Fruit fly (Drosophila melanogaster): ENCODE results near the gene Rsbp15.

Rsbp15 gene

DNA sequence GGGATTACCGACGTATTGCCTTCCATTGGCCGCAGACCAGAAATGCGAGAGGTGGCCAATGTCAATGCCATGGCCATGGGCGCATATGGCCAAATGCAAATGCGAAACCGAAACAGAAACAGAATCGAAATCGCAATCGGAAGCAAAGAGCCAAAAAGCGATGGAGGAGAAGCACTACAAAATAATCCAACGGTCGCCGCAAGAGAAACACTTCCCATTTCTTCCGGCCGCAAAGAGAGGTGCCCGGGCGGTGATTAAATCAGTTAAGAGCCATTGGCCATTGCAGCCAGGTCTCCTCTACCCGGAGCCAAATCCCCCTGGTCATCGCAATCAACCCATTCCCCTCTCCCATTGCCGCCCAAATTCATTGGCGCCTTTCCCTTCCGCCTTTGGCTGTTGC, 8.0 kb upstream of the Rsbp15 start, which contains the start of gene CG14742:
CG14742 (plus strand) TSS at position 301 of the 400 bp plus-strand sequence.
- TF ChIP-seq CG14711 (tag; optimal IDR thresholded peaks at IDR 0.05) (no peak), CG12768 (GFP tag; optimal IDR thresholded peaks at IDR 0.05) (no peak), CG11617 (GFP tag; optimal IDR thresholded peaks at IDR 0.05) (peak; percentile 20)

DNA sequence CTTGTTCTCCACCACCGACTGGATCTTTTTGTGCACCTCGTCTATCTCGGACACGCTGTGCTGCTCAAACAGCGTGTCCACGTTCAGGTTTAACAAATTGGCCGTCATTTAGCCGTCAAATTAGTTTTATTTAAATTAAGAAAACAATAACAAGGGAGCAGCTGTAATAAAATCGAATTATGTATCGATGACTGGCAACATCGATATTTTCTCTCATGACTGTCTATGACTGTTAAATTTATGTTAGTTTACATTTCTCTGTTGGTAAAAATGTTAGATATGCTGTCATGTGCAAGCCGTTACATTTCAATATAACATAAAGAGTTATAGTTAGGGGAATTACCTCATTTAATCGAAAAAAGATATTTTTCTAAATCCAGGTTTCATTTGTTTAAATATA, 2.7 kb upstream of the Rsbp15 start, which contains the start of gene Cog1:
Cog1 (minus strand) TSS at position 190 of the 400 bp plus-strand sequence.
- TF ChIP-seq kay (GFP tag; ENCODE audit: borderline replicate concordance) (peak; percentile 71), Clk (GFP tag; optimal IDR thresholded peaks at IDR 0.05) (no peak)

DNA sequence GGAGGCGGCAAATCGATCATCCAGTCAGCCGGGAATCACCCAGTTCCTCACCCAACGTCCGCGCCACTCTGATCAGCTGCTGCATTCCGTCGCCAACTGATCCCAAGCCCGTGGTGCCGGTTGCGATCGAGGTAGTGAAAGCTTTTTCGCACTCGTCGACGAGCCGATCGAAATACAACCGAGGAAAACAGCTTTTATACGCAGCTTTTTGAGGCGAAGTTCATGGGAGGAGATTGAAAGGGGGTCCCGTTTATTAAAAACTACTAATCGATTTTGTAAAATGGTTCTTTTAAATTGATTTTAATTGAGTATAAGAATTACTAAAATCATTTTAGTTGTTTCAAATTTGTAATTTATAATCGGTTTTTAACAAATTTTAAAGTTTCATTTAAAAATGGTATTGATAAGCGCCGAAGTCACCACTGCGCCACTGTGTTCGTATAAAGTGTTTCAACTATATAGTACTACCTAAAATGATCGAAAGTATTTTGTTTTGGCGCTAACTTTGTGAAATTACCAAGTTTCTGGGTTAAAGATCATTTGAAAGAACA, 746 bp upstream of the Rsbp15 start, which contains the start of gene CG4860:
CG4860 (minus strand) TSS at position 99 of the 551 bp plus-strand sequence.
- peak; percentile 60 for TF ChIP-seq ovo (GFP tag; optimal IDR thresholded peaks at IDR 0.05)
- peak; percentile 85 for TF ChIP-seq CG5204 (GFP tag; optimal IDR thresholded peaks at IDR 0.05)
- TF ChIP-seq CG7045 (GFP tag; optimal IDR thresholded peaks at IDR 0.05), result peak; percentile 86
- peak; percentile 86 for TF ChIP-seq CG11617 (GFP tag; optimal IDR thresholded peaks at IDR 0.05)
- TF ChIP-seq Clk (GFP tag; optimal IDR thresholded peaks at IDR 0.05), result peak; percentile 75
- peak; percentile 54 for TF ChIP-seq tj (GFP tag; optimal IDR thresholded peaks at IDR 0.05)
- peak; percentile 75 for TF ChIP-seq pad (GFP tag; optimal IDR thresholded peaks at IDR 0.05)
- peak; percentile 85 for TF ChIP-seq Hr96 (GFP tag; optimal IDR thresholded peaks at IDR 0.05)
- TF ChIP-seq CG33017 (tag; optimal IDR thresholded peaks at IDR 0.05), result peak; percentile 93
- TF ChIP-seq Mnt (GFP tag; optimal IDR thresholded peaks at IDR 0.05), result peak; percentile 83
- TF ChIP-seq CG14711 (tag; optimal IDR thresholded peaks at IDR 0.05), result peak; percentile 87
- TF ChIP-seq cic (GFP tag; optimal IDR thresholded peaks at IDR 0.05), result peak; percentile 34
- TF ChIP-seq CG7101 (tag; optimal IDR thresholded peaks at IDR 0.05), result peak; percentile 94
- peak; percentile 93 for TF ChIP-seq toe (GFP tag; optimal IDR thresholded peaks at IDR 0.05)
- TF ChIP-seq kay (GFP tag; ENCODE audit: borderline replicate concordance), result peak; percentile 97
- TF ChIP-seq bab1 (GFP tag; optimal IDR thresholded peaks at IDR 0.05), result peak; percentile 90
- TF ChIP-seq CG1620 (GFP tag; optimal IDR thresholded peaks at IDR 0.05), result peak; percentile 83
- TF ChIP-seq CG12768 (GFP tag; optimal IDR thresholded peaks at IDR 0.05), result peak; percentile 86
- TF ChIP-seq Crg-1 (GFP tag; optimal IDR thresholded peaks at IDR 0.05), result peak; percentile 78
- no peak for TF ChIP-seq cnc (optimal IDR thresholded peaks at IDR 0.05)

DNA sequence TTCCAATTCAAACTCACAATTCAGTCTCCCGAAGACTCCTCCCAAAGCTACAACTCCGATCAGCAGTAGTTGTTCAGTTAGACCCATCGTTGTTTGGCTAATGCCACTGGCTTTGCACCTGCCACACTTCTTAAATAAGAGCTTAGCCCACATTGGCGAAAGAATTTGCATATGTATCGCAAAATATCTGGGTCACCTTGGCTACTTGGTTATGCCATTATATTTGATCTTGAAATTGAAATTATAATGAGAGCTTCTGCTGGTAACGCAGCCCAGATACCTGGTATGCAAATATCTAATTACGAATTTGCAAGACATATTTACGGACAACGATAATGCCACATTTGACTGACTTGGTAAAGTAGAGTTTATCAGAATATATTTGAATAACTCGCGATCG, 2.7 kb downstream of the Rsbp15 start, which contains the start of gene CG17404:
CG17404 (minus strand) TSS at position 101 of the 400 bp plus-strand sequence.
- TF ChIP-seq cic (GFP tag; optimal IDR thresholded peaks at IDR 0.05) (no peak), Mnt (GFP tag; optimal IDR thresholded peaks at IDR 0.05) (no peak)

- TF ChIP-seq CG5204 (GFP tag; optimal IDR thresholded peaks at IDR 0.05) (no peak), pad (GFP tag; optimal IDR thresholded peaks at IDR 0.05) (no peak), CG33017 (tag; optimal IDR thresholded peaks at IDR 0.05) (no peak), Crg-1 (GFP tag; optimal IDR thresholded peaks at IDR 0.05) (no peak), CG11617 (GFP tag; optimal IDR thresholded peaks at IDR 0.05) (no peak), CG1620 (GFP tag; optimal IDR thresholded peaks at IDR 0.05) (no peak), Clk (GFP tag; optimal IDR thresholded peaks at IDR 0.05) (no peak), CG7045 (GFP tag; optimal IDR thresholded peaks at IDR 0.05) (no peak), Hr96 (GFP tag; optimal IDR thresholded peaks at IDR 0.05) (no peak), kay (GFP tag; ENCODE audit: borderline replicate concordance) (no peak), CG12768 (GFP tag; optimal IDR thresholded peaks at IDR 0.05) (no peak), bab1 (GFP tag; optimal IDR thresholded peaks at IDR 0.05) (no peak)
Measured at dm6 chr3R:12226239-12226638, 4.1 kb downstream of the Rsbp15 start, which contains the start of gene CG12256. Gene CG12256, minus strand, starts transcription at chr3R:12226339.

DNA sequence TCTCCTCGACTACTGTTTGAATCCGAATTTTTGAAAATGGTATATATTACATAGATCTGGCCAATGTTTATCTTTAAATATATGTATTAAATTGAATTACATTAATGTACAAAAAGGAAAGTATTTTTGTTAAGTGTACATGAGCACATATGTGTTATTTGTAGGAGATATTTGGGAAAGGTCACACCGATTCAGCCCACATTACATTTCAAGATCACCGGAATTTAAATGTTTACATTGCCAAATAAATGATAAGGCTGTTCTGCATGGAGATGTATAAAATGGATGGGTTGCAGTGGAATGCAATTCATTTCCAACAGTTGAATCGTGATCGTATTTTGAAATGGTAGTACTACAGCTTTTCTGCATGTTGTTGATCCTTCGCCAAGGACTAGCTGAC, 6.9 kb downstream of the Rsbp15 start, which contains the start of gene CG3916:
CG3916 (plus strand) TSS at position 301 of the 400 bp plus-strand sequence.
- TF ChIP-seq CG5204 (GFP tag; optimal IDR thresholded peaks at IDR 0.05) (no peak), kay (GFP tag; ENCODE audit: borderline replicate concordance) (no peak), CG12768 (GFP tag; optimal IDR thresholded peaks at IDR 0.05) (no peak), Mnt (GFP tag; optimal IDR thresholded peaks at IDR 0.05) (no peak), Hr96 (GFP tag; optimal IDR thresholded peaks at IDR 0.05) (no peak)

DNA sequence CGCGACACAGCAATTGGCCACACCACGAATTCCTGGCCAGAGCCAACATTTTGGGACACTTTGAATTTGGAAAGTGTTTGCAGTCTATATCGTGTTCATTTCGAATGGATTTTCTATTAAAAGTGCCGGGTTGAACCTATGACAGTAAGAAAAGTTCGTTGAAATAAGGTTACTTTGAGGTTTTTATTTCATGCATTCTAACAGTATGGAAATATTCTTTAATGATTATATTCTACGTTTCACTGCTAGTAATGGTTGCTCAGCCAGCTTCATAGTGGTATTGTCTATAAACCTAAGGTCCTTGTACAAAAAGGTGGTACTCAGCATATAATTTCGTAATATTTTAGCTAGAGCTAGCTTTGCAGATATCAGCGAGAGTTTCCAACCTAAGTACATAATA, 10.4 kb downstream of the Rsbp15 start, which contains the start of gene Pglym87:
Pglym87 (minus strand) TSS at position 101 of the 400 bp plus-strand sequence.
- no peak for TF ChIP-seq CG7045 (GFP tag; optimal IDR thresholded peaks at IDR 0.05)
- no peak for TF ChIP-seq pad (GFP tag; optimal IDR thresholded peaks at IDR 0.05)
- no peak for TF ChIP-seq Mnt (GFP tag; optimal IDR thresholded peaks at IDR 0.05)
- TF ChIP-seq CG1620 (GFP tag; optimal IDR thresholded peaks at IDR 0.05), result no peak
- TF ChIP-seq CG7101 (tag; optimal IDR thresholded peaks at IDR 0.05), result no peak
- no peak for TF ChIP-seq tj (GFP tag; optimal IDR thresholded peaks at IDR 0.05)
- TF ChIP-seq CG33017 (tag; optimal IDR thresholded peaks at IDR 0.05), result no peak
- no peak for TF ChIP-seq CG14711 (tag; optimal IDR thresholded peaks at IDR 0.05)
- TF ChIP-seq ovo (GFP tag; optimal IDR thresholded peaks at IDR 0.05), result no peak
- no peak for TF ChIP-seq kay (GFP tag; ENCODE audit: borderline replicate concordance)
- no peak for TF ChIP-seq cnc (optimal IDR thresholded peaks at IDR 0.05)
- TF ChIP-seq CG12768 (GFP tag; optimal IDR thresholded peaks at IDR 0.05), result no peak
- TF ChIP-seq Hr96 (GFP tag; optimal IDR thresholded peaks at IDR 0.05), result no peak
- TF ChIP-seq Clk (GFP tag; optimal IDR thresholded peaks at IDR 0.05), result no peak
- TF ChIP-seq toe (GFP tag; optimal IDR thresholded peaks at IDR 0.05), result no peak
- no peak for TF ChIP-seq CG5204 (GFP tag; optimal IDR thresholded peaks at IDR 0.05)
- TF ChIP-seq cic (GFP tag; optimal IDR thresholded peaks at IDR 0.05), result no peak
- TF ChIP-seq Crg-1 (GFP tag; optimal IDR thresholded peaks at IDR 0.05), result no peak
- TF ChIP-seq CG11617 (GFP tag; optimal IDR thresholded peaks at IDR 0.05), result no peak
